Worm (Caenorhabditis elegans): ENCODE data around the gene coa-4.
"Not testable (repeated sequence)": the region's sequence is repeated elsewhere in the genome, so short reads cannot be mapped to it uniquely, and the experiment has no call there.

coa-4 gene

DNA sequence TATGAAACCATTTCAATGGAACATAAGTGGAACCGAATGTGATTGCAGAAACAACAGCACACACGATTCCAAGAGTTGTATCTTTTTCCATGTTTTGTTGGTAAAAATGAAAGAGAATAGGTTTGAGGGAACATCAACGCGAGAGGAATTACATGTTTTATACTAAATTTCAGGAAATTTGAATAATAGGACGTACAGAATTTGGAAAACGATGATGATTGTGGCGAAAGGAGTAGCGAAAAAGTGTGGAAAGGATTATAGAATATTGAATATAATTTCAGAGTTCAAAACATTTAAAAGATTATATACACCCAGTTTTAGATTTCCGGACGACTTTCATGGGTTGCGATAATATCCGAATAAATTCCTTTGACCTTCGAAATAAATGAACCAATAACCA, 26.4 kb downstream of the coa-4 start, which contains the start of gene F49C12.6:
F49C12.6 (minus strand) TSS at position 101 of the 400 bp plus-strand sequence.
- no peak for TF ChIP-seq W03F9.2 (tag; optimal IDR thresholded peaks at IDR 0.05)
- no peak for TF ChIP-seq dao-5 (tag; optimal IDR thresholded peaks at IDR 0.05)
- no peak for TF ChIP-seq him-1 (tag; optimal IDR thresholded peaks at IDR 0.05)

DNA sequence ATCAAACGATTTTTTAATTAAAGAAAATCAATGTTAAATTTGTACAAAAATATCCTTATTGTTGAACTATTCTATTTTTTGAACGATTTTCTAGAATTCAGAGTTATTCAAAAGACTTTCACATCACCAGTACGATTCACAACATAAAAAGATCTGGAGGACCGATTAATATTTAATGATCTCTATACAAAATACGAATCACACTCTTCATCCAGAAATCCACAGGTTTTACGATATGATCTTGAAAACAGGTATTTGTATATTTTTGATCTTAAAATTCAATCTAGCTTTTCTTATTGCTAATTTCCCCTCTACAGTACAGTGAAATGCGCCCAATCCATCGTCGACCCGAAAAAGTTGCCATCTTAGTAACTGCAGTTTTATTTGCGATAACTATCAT, 30.8 kb downstream of the coa-4 start, which contains the start of gene F49C12.5:
F49C12.5 (plus strand) TSS at position 301 of the 400 bp plus-strand sequence.
- no peak for TF ChIP-seq W03F9.2 (tag; optimal IDR thresholded peaks at IDR 0.05)
- no peak for TF ChIP-seq dao-5 (tag; optimal IDR thresholded peaks at IDR 0.05)
- no peak for TF ChIP-seq him-1 (tag; optimal IDR thresholded peaks at IDR 0.05)

DNA sequence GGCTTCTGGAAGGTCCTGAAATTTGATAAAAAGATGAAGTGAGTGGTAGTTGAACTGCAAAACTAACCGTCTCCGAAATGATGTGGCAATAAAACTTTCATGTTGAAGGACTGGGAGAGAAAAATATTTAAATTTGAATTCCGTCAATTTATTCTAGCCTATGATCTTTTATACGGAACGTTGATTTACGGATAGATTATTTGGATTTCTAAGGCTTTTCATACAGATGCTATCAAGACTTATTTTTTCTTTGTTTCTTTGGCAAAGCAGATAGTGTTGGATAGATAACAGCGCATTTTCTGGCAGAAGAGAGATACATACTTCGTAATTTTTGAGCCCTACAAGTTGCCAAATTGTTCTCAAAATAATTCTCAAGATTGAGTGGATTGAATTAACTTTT, 31.4 kb downstream of the coa-4 start, which contains the start of gene F49C12.4:
F49C12.4 (minus strand) TSS at position 101 of the 400 bp plus-strand sequence.
- TF ChIP-seq him-1 (tag; optimal IDR thresholded peaks at IDR 0.05) (no peak), dao-5 (tag; optimal IDR thresholded peaks at IDR 0.05) (no peak), W03F9.2 (tag; optimal IDR thresholded peaks at IDR 0.05) (no peak)

DNA sequence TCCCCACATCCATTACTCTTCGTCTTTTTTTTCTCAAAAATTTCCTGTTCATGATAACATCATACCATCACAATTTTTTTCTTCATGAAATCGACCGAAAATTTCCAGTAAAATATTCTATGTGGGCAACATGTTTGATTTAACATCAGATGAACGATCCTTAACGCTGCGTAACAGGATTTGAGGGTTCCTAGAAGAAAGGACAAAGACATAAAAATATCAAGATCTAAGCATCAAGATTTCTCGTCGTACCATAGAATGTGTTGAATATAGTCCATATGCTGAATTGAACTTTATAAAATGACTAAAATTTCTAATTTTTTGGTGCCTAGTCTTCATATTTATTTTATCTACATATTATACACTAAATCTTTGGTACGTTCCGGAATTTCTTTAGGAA, 35.3 kb downstream of the coa-4 start, which contains the start of gene F49C12.3:
F49C12.3 (plus strand) TSS at position 301 of the 400 bp plus-strand sequence.
- TF ChIP-seq dao-5 (tag; optimal IDR thresholded peaks at IDR 0.05) (no peak), W03F9.2 (tag; optimal IDR thresholded peaks at IDR 0.05) (no peak), him-1 (tag; optimal IDR thresholded peaks at IDR 0.05) (no peak)

DNA sequence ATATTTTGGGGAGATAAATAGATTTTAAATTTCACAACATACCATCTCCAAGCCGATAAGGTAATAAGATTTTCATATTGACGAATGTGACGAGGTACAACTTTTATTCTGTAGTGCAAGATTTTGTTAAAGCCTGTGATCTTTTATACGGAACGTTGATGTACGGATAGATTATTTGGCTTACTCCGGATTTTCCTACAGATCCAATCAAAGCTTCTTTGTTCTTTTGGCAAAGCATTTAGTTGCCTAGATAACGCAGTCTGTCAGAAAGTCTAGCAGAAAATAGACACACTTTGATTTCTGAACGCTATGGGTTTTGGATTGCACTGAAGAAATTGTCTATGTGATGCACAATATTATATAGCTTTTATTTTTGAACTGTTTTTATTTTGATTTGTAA, 36.3 kb downstream of the coa-4 start, which contains the start of gene F49C12.2:
F49C12.2 (minus strand) TSS at position 101 of the 400 bp plus-strand sequence.
- no peak for TF ChIP-seq him-1 (tag; optimal IDR thresholded peaks at IDR 0.05)
- TF ChIP-seq dao-5 (tag; optimal IDR thresholded peaks at IDR 0.05), result no peak
- TF ChIP-seq W03F9.2 (tag; optimal IDR thresholded peaks at IDR 0.05), result no peak

DNA sequence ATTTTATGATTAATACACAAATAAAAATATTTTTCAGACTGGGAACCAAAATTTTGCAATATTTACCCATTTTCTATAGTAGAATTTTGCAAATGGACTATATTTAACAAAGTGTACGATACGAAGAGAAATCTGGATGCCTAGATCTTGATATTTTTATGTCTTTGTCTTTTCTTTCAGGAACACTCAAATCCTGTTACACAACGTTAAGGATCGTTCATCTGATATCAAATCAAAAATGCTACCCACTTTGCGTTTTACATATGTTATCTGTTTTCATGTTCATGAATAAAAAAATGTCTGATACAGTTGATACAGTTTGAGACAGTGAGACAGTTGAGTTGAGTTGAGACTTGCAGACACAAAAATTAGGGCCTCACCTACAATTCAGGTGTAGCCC, 39.1 kb downstream of the coa-4 start, which contains the start of gene F49C12.1:
F49C12.1 (minus strand) TSS at position 70 of the 400 bp plus-strand sequence.
- TF ChIP-seq dao-5 (tag; optimal IDR thresholded peaks at IDR 0.05) (no peak), W03F9.2 (tag; optimal IDR thresholded peaks at IDR 0.05) (no peak), him-1 (tag; optimal IDR thresholded peaks at IDR 0.05) (no peak)

DNA sequence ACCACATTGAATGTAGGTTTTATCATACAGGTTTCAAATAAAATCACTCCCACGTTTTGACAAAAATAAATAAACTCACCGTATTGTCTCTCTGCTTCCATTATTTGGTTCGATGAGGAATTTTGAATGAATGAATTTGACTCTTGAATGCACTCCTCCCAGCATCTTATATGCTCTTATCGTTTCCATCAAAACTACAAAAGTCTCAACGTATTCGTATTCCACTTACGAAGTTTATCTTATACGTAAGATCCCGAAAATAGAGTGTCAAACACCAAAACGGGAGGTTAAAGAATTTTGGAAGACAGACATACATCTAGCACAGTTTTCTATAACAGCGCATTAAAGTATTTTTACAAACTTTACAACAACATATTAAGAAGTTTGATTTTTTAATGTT, 41.6 kb downstream of the coa-4 start, which contains the start of gene nhr-264:
nhr-264 (minus strand) TSS at position 101 of the 400 bp plus-strand sequence.
- TF ChIP-seq him-1, W03F9.2, dao-5 (tag; optimal IDR thresholded peaks at IDR 0.05): not testable (repeated sequence)

DNA sequence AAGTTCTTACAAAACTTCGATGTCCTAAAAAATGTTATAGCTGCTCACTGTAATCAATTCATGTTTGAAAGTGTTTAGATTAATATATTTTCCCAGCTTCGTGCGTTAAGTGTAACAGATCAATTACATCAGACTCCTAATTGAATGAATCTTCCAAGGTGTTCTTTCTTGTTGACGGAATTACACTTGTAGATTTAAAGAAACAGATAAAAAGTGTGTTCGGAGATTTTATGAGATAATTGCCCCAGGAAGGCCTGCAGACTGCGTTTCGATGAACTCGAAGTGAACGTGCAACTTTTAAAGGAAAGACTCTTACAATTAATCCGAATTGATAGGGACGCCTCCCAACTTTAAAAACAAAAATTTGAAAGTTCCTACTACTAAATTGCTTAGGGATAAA, 45.8 kb downstream of the coa-4 start:
- TF ChIP-seq him-1 (tag; optimal IDR thresholded peaks at IDR 0.05) (no peak), dao-5 (tag; optimal IDR thresholded peaks at IDR 0.05) (no peak), W03F9.2 (tag; optimal IDR thresholded peaks at IDR 0.05) (no peak)

DNA sequence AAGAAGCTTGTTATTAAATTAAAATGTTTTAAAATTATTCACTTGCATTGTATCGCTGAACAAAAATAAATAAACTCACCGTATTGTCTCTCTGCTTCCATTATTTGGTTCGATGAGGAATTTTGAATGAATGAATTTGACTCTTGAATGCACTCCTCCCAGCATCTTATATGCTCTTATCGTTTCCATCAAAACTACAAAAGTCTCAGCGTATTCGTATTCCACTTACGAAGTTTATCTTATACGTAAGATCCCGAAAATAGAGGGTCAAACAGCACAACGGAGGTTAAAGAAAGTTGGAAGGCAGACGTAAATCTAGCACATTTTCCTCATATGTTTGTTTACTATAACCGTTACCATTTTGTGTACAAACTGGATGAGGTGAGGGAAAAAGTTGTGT, 49.1 kb downstream of the coa-4 start, which contains the start of gene nhr-267:
nhr-267 (minus strand) TSS at position 101 of the 400 bp plus-strand sequence.
- TF ChIP-seq W03F9.2, dao-5, him-1 (tag; optimal IDR thresholded peaks at IDR 0.05): not testable (repeated sequence)
